Fruit fly (Drosophila melanogaster): ENCODE data around the gene CG4360.

DNA sequence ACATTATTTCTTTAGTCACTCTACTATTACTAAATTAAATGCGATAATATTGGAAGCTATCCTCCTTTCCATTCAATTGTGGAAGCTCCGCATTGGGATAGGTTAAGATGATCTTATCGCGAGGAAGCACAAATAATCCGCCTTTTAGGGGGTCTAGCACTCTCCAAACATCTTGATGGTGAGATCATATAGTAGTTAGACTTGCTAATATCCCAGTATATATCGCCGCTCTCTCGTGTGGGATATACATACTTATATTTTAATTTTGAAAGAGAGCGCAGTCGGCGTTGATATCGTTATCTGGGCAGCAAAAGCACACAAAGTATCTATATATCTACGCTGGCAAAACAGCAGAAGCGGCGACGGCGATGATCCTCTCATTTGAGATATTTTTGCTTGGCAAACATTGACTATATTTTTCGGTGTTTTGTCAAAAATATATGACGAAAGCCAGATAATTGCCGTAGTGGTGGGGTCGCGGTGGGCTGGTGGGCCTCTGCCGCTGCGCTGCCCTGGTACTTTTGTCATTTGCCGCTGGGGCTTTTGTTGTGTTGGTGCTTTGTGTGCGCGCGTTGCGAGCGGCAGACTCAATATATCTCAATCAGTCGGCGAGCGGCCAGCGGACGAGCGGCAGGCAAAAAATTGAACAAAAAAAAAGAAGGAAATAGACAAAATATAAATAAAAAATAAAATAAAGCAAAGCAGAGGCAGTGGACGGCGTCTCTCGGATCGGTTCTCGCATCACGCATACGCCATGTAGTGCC lies 10.2 kb downstream of the CG4360 start:
- TF ChIP-seq dmrt93B (GFP tag; optimal IDR thresholded peaks at IDR 0.05), result no peak
- TF ChIP-seq Dfd (GFP tag; optimal IDR thresholded peaks at IDR 0.05), result no peak
- TF ChIP-seq lola (GFP tag; optimal IDR thresholded peaks at IDR 0.05), result no peak
- peak; percentile 51 for TF ChIP-seq rgr (GFP tag; optimal IDR thresholded peaks at IDR 0.05)
- no peak for TF ChIP-seq pan (optimal IDR thresholded peaks at IDR 0.05)
- TF ChIP-seq OdsH (GFP tag; optimal IDR thresholded peaks at IDR 0.05), result no peak
- no peak for TF ChIP-seq psq (GFP tag; optimal IDR thresholded peaks at IDR 0.05)
- no peak for TF ChIP-seq N (GFP tag; optimal IDR thresholded peaks at IDR 0.05)
- TF ChIP-seq usp (GFP tag; optimal IDR thresholded peaks at IDR 0.05), result no peak
- TF ChIP-seq Abd-B (GFP tag; optimal IDR thresholded peaks at IDR 0.05), result no peak
- TF ChIP-seq h (GFP tag; optimal IDR thresholded peaks at IDR 0.05), result no peak
- no peak for TF ChIP-seq sv (GFP tag; optimal IDR thresholded peaks at IDR 0.05)
